Fruit fly (Drosophila melanogaster) whole organism, embryonic: ENCODE measurements around the gene Pnn.

Source experiments
- CG11093 ChIP-seq: fragments of 200-800 bp; sonication (Bioruptor generic); IDR thresholded peaks from 3 replicates; pipeline ENCODE4 v1.3.6; 2022; ENCODE audit warnings: missing biosample characterization, missing genetic modification characterization
- CG11456 ChIP-seq: fragments of 200-800 bp; sonication (Bioruptor generic); IDR thresholded peaks from 3 replicates; pipeline ENCODE4 v1.3.6; 2022; ENCODE audit warnings: missing biosample characterization, missing genetic modification characterization
- CG12744 ChIP-seq: fragments of 200-800 bp; sonication (Bioruptor generic); optimal IDR thresholded peaks from 2 replicates; lab custom pipeline; 2016; ENCODE audit warnings: missing biosample characterization, missing genetic modification characterization
- CG13287 ChIP-seq: fragments of 200-800 bp; sonication (Bioruptor generic); IDR thresholded peaks from 2 replicates; pipeline ENCODE4 v1.3.6; 2022; ENCODE audit warnings: missing biosample characterization, missing genetic modification characterization; ENCODE audit not compliant: partially characterized antibody
- CG13296 ChIP-seq: fragments of 200-800 bp; sonication (Bioruptor generic); optimal IDR thresholded peaks from 3 replicates; lab custom pipeline; 2018; ENCODE audit warnings: missing biosample characterization, mild to moderate bottlenecking, missing genetic modification characterization
- CG13624 ChIP-seq: fragments of 200-800 bp; sonication (Bioruptor generic); optimal IDR thresholded peaks from 2 replicates; lab custom pipeline; 2016; ENCODE audit warnings: missing biosample characterization, missing genetic modification characterization
- CG14710 ChIP-seq: fragments of 200-800 bp; sonication (Bioruptor generic); optimal IDR thresholded peaks from 3 replicates; lab custom pipeline; 2019; ENCODE audit warnings: missing biosample characterization, mild to moderate bottlenecking, missing genetic modification characterization, moderate library complexity
- CG16815 ChIP-seq: fragments of 200-800 bp; sonication (Bioruptor generic); optimal IDR thresholded peaks from 3 replicates; lab custom pipeline; 2017; ENCODE audit warnings: missing biosample characterization, mild to moderate bottlenecking, missing genetic modification characterization
- CG17612 ChIP-seq: fragments of 200-800 bp; sonication (Bioruptor generic); IDR thresholded peaks from 2 replicates; pipeline ENCODE4 v1.3.6; 2022; ENCODE audit warnings: missing biosample characterization, missing genetic modification characterization
- CG17829 ChIP-seq: fragments of 200-800 bp; optimal IDR thresholded peaks from 2 replicates; lab custom pipeline; 2019; ENCODE audit warnings: missing biosample characterization, mild to moderate bottlenecking, missing genetic modification characterization, moderate library complexity
- CG2875 ChIP-seq: fragments of 200-800 bp; sonication (Bioruptor generic); optimal IDR thresholded peaks from 2 replicates; lab custom pipeline; 2017; ENCODE audit warnings: missing biosample characterization, mild to moderate bottlenecking, missing genetic modification characterization, missing genetic modification reagents
- CG31224 ChIP-seq: fragments of 200-800 bp; sonication (Bioruptor generic); IDR thresholded peaks from 2 replicates; pipeline ENCODE4 v1.3.6; 2022; ENCODE audit warnings: missing biosample characterization, missing genetic modification characterization
- CG3163 ChIP-seq: fragments of 200-800 bp; sonication (Bioruptor generic); optimal IDR thresholded peaks from 3 replicates; lab custom pipeline; 2016; ENCODE audit warnings: missing biosample characterization, missing genetic modification characterization
- CG33557 ChIP-seq: fragments of 200-800 bp; sonication (Bioruptor generic); optimal IDR thresholded peaks from 2 replicates; lab custom pipeline; 2019; ENCODE audit warnings: missing biosample characterization, mild to moderate bottlenecking, missing genetic modification characterization, moderate library complexity
- CG3838 ChIP-seq: fragments of 200-800 bp; sonication (Bioruptor generic); optimal IDR thresholded peaks from 3 replicates; lab custom pipeline; 2016; ENCODE audit warnings: missing biosample characterization, missing genetic modification characterization
- CG4820 ChIP-seq: fragments of 200-800 bp; sonication (Bioruptor generic); optimal IDR thresholded peaks from 3 replicates; lab custom pipeline; 2016; ENCODE audit warnings: missing biosample characterization, missing genetic modification characterization
- CG6254 ChIP-seq: fragments of 200-800 bp; sonication (Bioruptor generic); optimal IDR thresholded peaks from 3 replicates; lab custom pipeline; 2017; ENCODE audit warnings: mild to moderate bottlenecking, missing biosample characterization, missing genetic modification reagents, missing genetic modification characterization
- CG8388 ChIP-seq: fragments of 200-800 bp; sonication (Bioruptor generic); optimal IDR thresholded peaks from 2 replicates; lab custom pipeline; 2019; ENCODE audit warnings: missing biosample characterization, mild to moderate bottlenecking, missing genetic modification characterization, moderate library complexity
- CG9817 ChIP-seq: fragments of 200-800 bp; sonication (Bioruptor generic); optimal IDR thresholded peaks from 2 replicates; lab custom pipeline; 2018; ENCODE audit warnings: missing biosample characterization, mild to moderate bottlenecking, missing genetic modification characterization, moderate library complexity
- CG9876 ChIP-seq: fragments of 200-800 bp; sonication (Bioruptor generic); optimal IDR thresholded peaks from 2 replicates; lab custom pipeline; 2016; ENCODE audit warnings: missing biosample characterization, missing genetic modification characterization
- Doc2 ChIP-seq: fragments of 200-800 bp; sonication (Bioruptor generic); IDR thresholded peaks from 2 replicates; pipeline ENCODE4 v1.3.6; 2022; ENCODE audit warnings: missing biosample characterization, missing genetic modification characterization
- ERR ChIP-seq: fragments of 200-800 bp; sonication (Bioruptor generic); optimal IDR thresholded peaks from 2 replicates; lab custom pipeline; 2016; ENCODE audit warnings: missing biosample characterization, missing genetic modification characterization
- Fer1 ChIP-seq: fragments of 200-800 bp; sonication (Bioruptor generic); optimal IDR thresholded peaks from 2 replicates; lab custom pipeline; 2017; ENCODE audit warnings: missing biosample characterization, mild to moderate bottlenecking, missing genetic modification characterization
- HLHmδ ChIP-seq: fragments of 200-800 bp; sonication (Bioruptor generic); optimal IDR thresholded peaks from 2 replicates; lab custom pipeline; 2018; ENCODE audit warnings: missing biosample characterization, mild to moderate bottlenecking, missing genetic modification characterization, moderate library complexity
- HmgZ ChIP-seq: fragments of 200-800 bp; sonication (Bioruptor generic); optimal IDR thresholded peaks from 2 replicates; lab custom pipeline; 2018; ENCODE audit warnings: missing biosample characterization, mild to moderate bottlenecking, missing genetic modification characterization
- Jarid2 ChIP-seq: fragments of 200-800 bp; sonication (Bioruptor generic); optimal IDR thresholded peaks from 3 replicates; lab custom pipeline; 2017; ENCODE audit warnings: mild to moderate bottlenecking, missing biosample characterization, missing genetic modification reagents, missing genetic modification characterization
- Kr ChIP-seq: fragments of 200-800 bp; sonication (Bioruptor generic); optimal IDR thresholded peaks from 2 replicates; lab custom pipeline; 2017; ENCODE audit warnings: missing biosample characterization, mild to moderate bottlenecking, missing genetic modification characterization
- MTF-1 ChIP-seq: fragments of 200-800 bp; sonication (Bioruptor generic); optimal IDR thresholded peaks from 2 replicates; lab custom pipeline; 2018; ENCODE audit warnings: missing biosample characterization, mild to moderate bottlenecking, missing genetic modification characterization, borderline replicate concordance
- Oli ChIP-seq: fragments of 200-800 bp; sonication (Bioruptor generic); optimal IDR thresholded peaks from 2 replicates; lab custom pipeline; 2018; ENCODE audit warnings: missing biosample characterization, mild to moderate bottlenecking, missing genetic modification characterization, moderate library complexity
- Spps ChIP-seq: fragments of 200-800 bp; sonication (Bioruptor generic); optimal IDR thresholded peaks from 2 replicates; lab custom pipeline; 2018; ENCODE audit warnings: missing biosample characterization, mild to moderate bottlenecking, missing genetic modification characterization
- Ssrp ChIP-seq: fragments of 200-800 bp; sonication (Bioruptor generic); optimal IDR thresholded peaks from 2 replicates; lab custom pipeline; 2018; ENCODE audit warnings: missing biosample characterization, mild to moderate bottlenecking, missing genetic modification characterization, moderate library complexity
- bcd ChIP-seq: fragments of 200-800 bp; sonication (Bioruptor generic); optimal IDR thresholded peaks from 2 replicates; lab custom pipeline; 2017; ENCODE audit warnings: missing biosample characterization, mild to moderate bottlenecking, missing genetic modification characterization
- cato ChIP-seq: fragments of 200-800 bp; sonication (Bioruptor generic); optimal IDR thresholded peaks from 2 replicates; lab custom pipeline; 2016; ENCODE audit warnings: missing biosample characterization, missing genetic modification characterization, borderline replicate concordance
- ci ChIP-seq: fragments of 200-800 bp; sonication (Bioruptor generic); IDR thresholded peaks from 3 replicates; pipeline ENCODE4 v1.3.6; 2022; ENCODE audit warnings: missing biosample characterization, missing genetic modification characterization
- croc ChIP-seq: fragments of 200-800 bp; sonication (Bioruptor generic); conservative IDR thresholded peaks from 3 replicates; pipeline ENCODE4 v1.3.6; 2022; ENCODE audit warnings: missing biosample characterization, missing genetic modification characterization
- dati ChIP-seq: fragments of 200-800 bp; sonication (Bioruptor generic); IDR thresholded peaks from 2 replicates; pipeline ENCODE4 v1.3.6; 2022; ENCODE audit warnings: missing biosample characterization, missing genetic modification characterization
- en ChIP-seq: fragments of 200-800 bp; sonication (Bioruptor generic); optimal IDR thresholded peaks from 2 replicates; lab custom pipeline; 2016; ENCODE audit warnings: missing biosample characterization, missing genetic modification characterization
- esg ChIP-seq: fragments of 200-800 bp; sonication (Bioruptor generic); conservative IDR thresholded peaks from 2 replicates; pipeline ENCODE4 v1.3.6; 2022; ENCODE audit warnings: missing biosample characterization, missing genetic modification characterization
- eyg ChIP-seq: fragments of 200-800 bp; sonication (Bioruptor generic); optimal IDR thresholded peaks from 3 replicates; lab custom pipeline; 2016; ENCODE audit warnings: missing biosample characterization, missing genetic modification characterization
- fd3F ChIP-seq: fragments of 200-800 bp; sonication (Bioruptor generic); optimal IDR thresholded peaks from 2 replicates; lab custom pipeline; 2018; ENCODE audit warnings: missing biosample characterization, mild to moderate bottlenecking, missing genetic modification characterization, moderate library complexity
- fru ChIP-seq: fragments of >200 bp; optimal IDR thresholded peaks from 2 replicates; lab custom pipeline; 2017
- jing ChIP-seq: fragments of 200-800 bp; sonication (Bioruptor generic); optimal IDR thresholded peaks from 2 replicates; lab custom pipeline; 2018; ENCODE audit warnings: missing biosample characterization, mild to moderate bottlenecking, missing genetic modification characterization
- knrl ChIP-seq: fragments of 200-800 bp; sonication (Bioruptor generic); IDR thresholded peaks from 3 replicates; pipeline ENCODE4 v1.3.6; 2022; ENCODE audit warnings: missing biosample characterization, missing genetic modification characterization; ENCODE audit not compliant: partially characterized antibody
- oc ChIP-seq: fragments of 200-800 bp; sonication (Bioruptor generic); optimal IDR thresholded peaks from 2 replicates; lab custom pipeline; 2018; ENCODE audit warnings: missing biosample characterization, mild to moderate bottlenecking, missing genetic modification characterization, moderate library complexity
- pho ChIP-seq: fragments of 200-800 bp; sonication (Bioruptor generic); optimal IDR thresholded peaks from 2 replicates; lab custom pipeline; 2016; ENCODE audit warnings: missing biosample characterization, missing genetic modification characterization
- scrt ChIP-seq: fragments of 200-800 bp; sonication (Bioruptor generic); optimal IDR thresholded peaks from 2 replicates; lab custom pipeline; 2018; ENCODE audit warnings: missing biosample characterization, mild to moderate bottlenecking, missing genetic modification characterization, moderate library complexity
- sd ChIP-seq: fragments of 200-800 bp; sonication (Bioruptor generic); optimal IDR thresholded peaks from 3 replicates; lab custom pipeline; 2018; ENCODE audit warnings: missing biosample characterization, mild to moderate bottlenecking, missing genetic modification characterization, moderate library complexity
- sens-2 ChIP-seq: fragments of 200-800 bp; sonication (Bioruptor generic); IDR thresholded peaks from 2 replicates; pipeline ENCODE4 v1.3.6; 2022; ENCODE audit warnings: missing biosample characterization, missing genetic modification characterization
- slp2 ChIP-seq: fragments of 200-800 bp; sonication (Bioruptor generic); optimal IDR thresholded peaks from 2 replicates; lab custom pipeline; 2016; ENCODE audit warnings: missing biosample characterization, missing genetic modification characterization
- ssp ChIP-seq: fragments of 200-800 bp; sonication (Bioruptor generic); IDR thresholded peaks from 2 replicates; pipeline ENCODE4 v1.3.6; 2022; ENCODE audit warnings: missing biosample characterization, missing genetic modification characterization
- twi ChIP-seq: fragments of 200-800 bp; optimal IDR thresholded peaks from 2 replicates; lab custom pipeline; 2019; ENCODE audit warnings: missing biosample characterization, mild to moderate bottlenecking, missing genetic modification characterization, moderate library complexity

The Pnn gene

DNA sequence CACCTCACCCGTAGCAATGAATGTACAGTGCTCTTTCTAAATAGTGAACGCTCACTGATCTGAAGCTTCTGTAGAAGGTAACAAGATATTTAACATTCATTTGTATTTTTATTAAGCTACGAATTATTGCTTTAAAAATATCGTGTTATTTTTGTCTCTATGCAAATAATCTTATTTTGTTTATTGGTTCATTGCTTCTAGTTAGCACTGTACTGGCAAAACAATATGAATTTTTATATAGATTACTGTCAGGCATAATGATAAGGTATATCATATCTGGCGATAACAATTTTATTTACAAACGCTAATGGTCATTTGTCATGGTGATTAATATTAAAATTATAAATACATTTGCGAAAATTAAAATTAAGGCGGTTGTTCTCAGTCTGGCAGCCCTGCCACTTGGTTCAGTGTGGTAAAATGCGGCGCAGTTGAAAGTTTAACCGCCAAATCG, 30.8 kb downstream of the Pnn start, which contains the start of gene CG9471 (continued):
- peak; percentile 97 for TF ChIP-seq CG8388 (GFP tag; lab: Kevin White, UChicago)
- peak; percentile 57 for TF ChIP-seq CG3163
- TF ChIP-seq pho (GFP tag; lab: Kevin White, UChicago), result peak; percentile 87
- no peak for TF ChIP-seq HLHmδ
- TF ChIP-seq knrl (GFP tag; lab: Robert Waterston, UW), result no peak
- peak; percentile 92 for TF ChIP-seq esg (GFP tag; lab: Robert Waterston, UW)
- TF ChIP-seq CG3838 (GFP tag; lab: Kevin White, UChicago), result peak; percentile 56
- TF ChIP-seq Fer1 (GFP tag; lab: Kevin White, UChicago), result peak; percentile 94
- TF ChIP-seq CG17612 (GFP tag; lab: Robert Waterston, UW), result peak; percentile 78
- peak; percentile 87 for TF ChIP-seq CG16815
- TF ChIP-seq CG9876, result peak; percentile 79
- peak; percentile 78 for TF ChIP-seq CG2875 (GFP tag; lab: Kevin White, UChicago)
- peak; percentile 88 for TF ChIP-seq CG11093 (GFP tag; lab: Robert Waterston, UW)
- peak; percentile 89 for TF ChIP-seq fd3F (GFP tag; lab: Kevin White, UChicago)
- peak; percentile 79 for TF ChIP-seq Doc2 (GFP tag; lab: Robert Waterston, UW)
- peak; percentile 72 for TF ChIP-seq CG6254
- peak; percentile 90 for TF ChIP-seq sd
- TF ChIP-seq CG13624, result peak; percentile 90
- TF ChIP-seq CG13296 (GFP tag; lab: Kevin White, UChicago), result peak; percentile 91
- TF ChIP-seq croc (GFP tag; lab: Robert Waterston, UW), result peak; percentile 80
- TF ChIP-seq CG31224 (GFP tag; lab: Robert Waterston, UW), result peak; percentile 83
- no peak for TF ChIP-seq fru
- TF ChIP-seq CG33557 (GFP tag; lab: Kevin White, UChicago), result peak; percentile 82
- peak; percentile 77 for TF ChIP-seq ssp
- peak; percentile 81 for TF ChIP-seq dati (GFP tag; lab: Robert Waterston, UW)
- TF ChIP-seq Ssrp (tag; lab: Kevin White, UChicago), result peak; percentile 87
- peak; percentile 89 for TF ChIP-seq slp2 (GFP tag; lab: Kevin White, UChicago)
- peak; percentile 94 for TF ChIP-seq ci
- TF ChIP-seq ERR (GFP tag; lab: Kevin White, UChicago), result peak; percentile 90
- TF ChIP-seq jing, result no peak
- peak; percentile 64 for TF ChIP-seq MTF-1 (GFP tag; lab: Kevin White, UChicago)
- peak; percentile 92 for TF ChIP-seq CG9817 (tag; lab: Kevin White, UChicago)
- peak; percentile 85 for TF ChIP-seq sens-2
- peak; percentile 72 for TF ChIP-seq en (GFP tag; lab: Kevin White, UChicago)
- peak; percentile 62 for TF ChIP-seq Jarid2
- peak; percentile 83 for TF ChIP-seq CG12744 (GFP tag; lab: Kevin White, UChicago)
- peak; percentile 83 for TF ChIP-seq cato (GFP tag; lab: Kevin White, UChicago)
- TF ChIP-seq twi (tag; lab: Kevin White, UChicago), result peak; percentile 73
- TF ChIP-seq CG17829, result peak; percentile 91
- TF ChIP-seq eyg (GFP tag; lab: Kevin White, UChicago), result peak; percentile 86
- peak; percentile 86 for TF ChIP-seq CG14710 (tag; lab: Kevin White, UChicago)
- TF ChIP-seq CG11456 (GFP tag; lab: Robert Waterston, UW), result peak; percentile 88
- no peak for TF ChIP-seq Kr (GFP tag; lab: Kevin White, UChicago)
- peak; percentile 87 for TF ChIP-seq bcd (GFP tag; lab: Kevin White, UChicago)
- peak; percentile 89 for TF ChIP-seq CG4820 (GFP tag; lab: Kevin White, UChicago)
- peak; percentile 30; the same call in 1 of the 2 replicates for TF ChIP-seq CG13287 (GFP tag; lab: Robert Waterston, UW)
- TF ChIP-seq HmgZ (tag; lab: Kevin White, UChicago), result peak; percentile 96
- peak; percentile 83 for TF ChIP-seq oc (tag; lab: Kevin White, UChicago)
- peak; percentile 83 for TF ChIP-seq Spps (tag; lab: Kevin White, UChicago)
- peak; percentile 89 for TF ChIP-seq Oli
- TF ChIP-seq scrt, result peak; percentile 80
